Worm (Caenorhabditis elegans): ENCODE measurements around the gene srsx-26.

Gene srsx-26

ce11 chrV:10173653-10174052 lies 25.2 kb downstream of the srsx-26 start, which contains the start of gene egl-3:
egl-3 (minus strand) TSS chrV:10173753.
- TF ChIP-seq pax-3 (tag; optimal IDR thresholded peaks at IDR 0.05) (no peak), snpc-4 (tag; optimal IDR thresholded peaks at IDR 0.05) (no peak), dpl-1 (GFP tag; optimal IDR thresholded peaks at IDR 0.05) (no peak), zip-4 (GFP tag; optimal IDR thresholded peaks at IDR 0.05) (no peak), ceh-82 (tag; optimal IDR thresholded peaks at IDR 0.05) (no peak), mdl-1 (tag; optimal IDR thresholded peaks at IDR 0.05) (no peak), hlh-17 (GFP tag; optimal IDR thresholded peaks at IDR 0.05; ENCODE audit: borderline replicate concordance) (no peak)

- TF ChIP-seq mdl-1 (tag; optimal IDR thresholded peaks at IDR 0.05) (peak in 1 of 2 experiments; percentile 51), aha-1 (tag; optimal IDR thresholded peaks at IDR 0.05) (no peak), Y116A8C.19 (tag; optimal IDR thresholded peaks at IDR 0.05; ENCODE audit: borderline replicate concordance) (no peak), nhr-90 (tag; optimal IDR thresholded peaks at IDR 0.05; ENCODE audit: poor library complexity) (no peak), ceh-8 (GFP tag; optimal IDR thresholded peaks at IDR 0.05) (peak; percentile 77), unc-62 (GFP tag; optimal IDR thresholded peaks at IDR 0.05) (no peak), nhr-19 (GFP tag; conservative IDR thresholded peaks at IDR 0.05) (peak; percentile 46), C04F5.9 (tag; optimal IDR thresholded peaks at IDR 0.05) (no peak), C16A3.4 (tag; optimal IDR thresholded peaks at IDR 0.05) (no peak), F16B12.6 (tag; optimal IDR thresholded peaks at IDR 0.05) (no peak), isw-1 (GFP tag; IDR thresholded peaks at IDR 0.05) (peak; percentile 78), elt-2 (tag; optimal IDR thresholded peaks at IDR 0.05) (no peak), blmp-1 (tag; optimal IDR thresholded peaks at IDR 0.05) (no peak), dpl-1 (GFP tag; optimal IDR thresholded peaks at IDR 0.05) (no peak), nhr-47 (tag; optimal IDR thresholded peaks at IDR 0.05) (peak; percentile 87), ztf-11 (tag; optimal IDR thresholded peaks at IDR 0.05) (peak in 1 of 2 experiments; percentile 25), nhr-28 (tag; optimal IDR thresholded peaks at IDR 0.05) (no peak), tbx-2 (tag; optimal IDR thresholded peaks at IDR 0.05) (peak; percentile 82), sup-37 (GFP tag; optimal IDR thresholded peaks at IDR 0.05) (no peak), mab-9 (GFP tag; IDR thresholded peaks at IDR 0.05) (peak; percentile 9; the same call in 1 of the 2 replicates), nhr-71 (tag; optimal IDR thresholded peaks at IDR 0.05) (peak; percentile 90), ces-1 (GFP tag; optimal IDR thresholded peaks at IDR 0.05) (peak; percentile 70), ceh-90 (tag; optimal IDR thresholded peaks at IDR 0.05) (no peak), snu-23 (GFP tag; optimal IDR thresholded peaks at IDR 0.05) (peak; percentile 71), efl-3 (GFP tag; optimal IDR thresholded peaks at IDR 0.05) (no peak), nhr-76 (tag; optimal IDR thresholded peaks at IDR 0.05) (no peak), fkh-8 (tag; optimal IDR thresholded peaks at IDR 0.05) (peak; percentile 98), unc-86 (tag; optimal IDR thresholded peaks at IDR 0.05) (peak; percentile 94), skn-1 (tag; optimal IDR thresholded peaks at IDR 0.05) (no peak), hlh-4 (tag; optimal IDR thresholded peaks at IDR 0.05) (no peak), dsc-1 (tag; optimal IDR thresholded peaks at IDR 0.05) (peak; percentile 68), nhr-11 (tag; optimal IDR thresholded peaks at IDR 0.05) (no peak), mef-2 (tag; optimal IDR thresholded peaks at IDR 0.05) (peak; percentile 53), snpc-4 (tag; optimal IDR thresholded peaks at IDR 0.05) (peak; percentile 45), alr-1 (tag; optimal IDR thresholded peaks at IDR 0.05; ENCODE audit: borderline replicate concordance) (no peak), hpl-2 (GFP tag; optimal IDR thresholded peaks at IDR 0.05) (no peak), swsn-7 (tag; optimal IDR thresholded peaks at IDR 0.05) (peak; percentile 85), ceh-63 (GFP tag; optimal IDR thresholded peaks at IDR 0.05) (no peak), lin-35 (GFP tag; optimal IDR thresholded peaks at IDR 0.05) (peak in 1 of 2 experiments; percentile 62), nhr-84 (tag; optimal IDR thresholded peaks at IDR 0.05) (no peak), mep-1 (tag; optimal IDR thresholded peaks at IDR 0.05) (peak; percentile 55), fkh-10 (GFP tag; optimal IDR thresholded peaks at IDR 0.05) (peak; percentile 97), ama-1 (optimal IDR thresholded peaks at IDR 0.05) (no peak), lin-14 (GFP tag; optimal IDR thresholded peaks at IDR 0.05) (peak; percentile 97), rnt-1 (tag; optimal IDR thresholded peaks at IDR 0.05) (no peak), ceh-82 (tag; optimal IDR thresholded peaks at IDR 0.05) (peak; percentile 44 to 81 (median 54)), elt-3 (tag; optimal IDR thresholded peaks at IDR 0.05) (no peak)
These were observed 26.2 kb downstream of the srsx-26 start for ce11 chrV:10174632-10175075.
